Fruit fly (Drosophila melanogaster) whole organism, embryonic: ENCODE data around the gene CG14618.

Source experiments
- Asciz ChIP-seq: fragments of 200-800 bp; sonication (Bioruptor generic); optimal IDR thresholded peaks from 2 replicates; lab custom pipeline; 2017; ENCODE audit warnings: missing biosample characterization, mild to moderate bottlenecking, missing genetic modification characterization, missing genetic modification reagents
- Bgb ChIP-seq: fragments of 200-800 bp; sonication (Bioruptor generic); IDR thresholded peaks from 2 replicates; pipeline ENCODE4 v1.3.6; 2022; ENCODE audit warnings: missing biosample characterization, missing genetic modification characterization; ENCODE audit not compliant: partially characterized antibody
- CG12942 ChIP-seq: fragments of 200-800 bp; sonication (Bioruptor generic); optimal IDR thresholded peaks from 3 replicates; lab custom pipeline; 2016; ENCODE audit warnings: missing biosample characterization, missing genetic modification characterization
- dimm ChIP-seq: fragments of 200-800 bp; sonication (Bioruptor generic); IDR thresholded peaks from 2 replicates; pipeline ENCODE4 v1.3.6; 2022; ENCODE audit warnings: missing biosample characterization, missing genetic modification characterization
- en ChIP-seq: fragments of 200-800 bp; sonication (Bioruptor generic); optimal IDR thresholded peaks from 2 replicates; lab custom pipeline; 2016; ENCODE audit warnings: missing biosample characterization, missing genetic modification characterization
- exex ChIP-seq: fragments of 200-800 bp; sonication (Bioruptor generic); optimal IDR thresholded peaks from 4 replicates; lab custom pipeline; 2018; ENCODE audit warnings: missing biosample characterization, mild to moderate bottlenecking, missing genetic modification characterization, moderate library complexity
- gfzf ChIP-seq: fragments of 200-800 bp; sonication (Bioruptor generic); optimal IDR thresholded peaks from 2 replicates; lab custom pipeline; 2016; ENCODE audit warnings: missing biosample characterization, mild to moderate bottlenecking, missing genetic modification characterization, moderate library complexity
- klu ChIP-seq: fragments of 200-800 bp; sonication (Bioruptor generic); IDR thresholded peaks from 2 replicates; pipeline ENCODE4 v1.3.6; 2022; ENCODE audit warnings: missing biosample characterization, missing genetic modification characterization
- maf-S ChIP-seq: fragments of 200-800 bp; sonication (Bioruptor generic); optimal IDR thresholded peaks from 2 replicates; lab custom pipeline; 2016; ENCODE audit warnings: missing biosample characterization, missing genetic modification characterization
- vnd ChIP-seq: fragments of 200-800 bp; sonication (Bioruptor generic); IDR thresholded peaks from 3 replicates; pipeline ENCODE4 v1.3.6; 2022; ENCODE audit warnings: missing biosample characterization, missing genetic modification characterization; ENCODE audit not compliant: partially characterized antibody

DNA sequence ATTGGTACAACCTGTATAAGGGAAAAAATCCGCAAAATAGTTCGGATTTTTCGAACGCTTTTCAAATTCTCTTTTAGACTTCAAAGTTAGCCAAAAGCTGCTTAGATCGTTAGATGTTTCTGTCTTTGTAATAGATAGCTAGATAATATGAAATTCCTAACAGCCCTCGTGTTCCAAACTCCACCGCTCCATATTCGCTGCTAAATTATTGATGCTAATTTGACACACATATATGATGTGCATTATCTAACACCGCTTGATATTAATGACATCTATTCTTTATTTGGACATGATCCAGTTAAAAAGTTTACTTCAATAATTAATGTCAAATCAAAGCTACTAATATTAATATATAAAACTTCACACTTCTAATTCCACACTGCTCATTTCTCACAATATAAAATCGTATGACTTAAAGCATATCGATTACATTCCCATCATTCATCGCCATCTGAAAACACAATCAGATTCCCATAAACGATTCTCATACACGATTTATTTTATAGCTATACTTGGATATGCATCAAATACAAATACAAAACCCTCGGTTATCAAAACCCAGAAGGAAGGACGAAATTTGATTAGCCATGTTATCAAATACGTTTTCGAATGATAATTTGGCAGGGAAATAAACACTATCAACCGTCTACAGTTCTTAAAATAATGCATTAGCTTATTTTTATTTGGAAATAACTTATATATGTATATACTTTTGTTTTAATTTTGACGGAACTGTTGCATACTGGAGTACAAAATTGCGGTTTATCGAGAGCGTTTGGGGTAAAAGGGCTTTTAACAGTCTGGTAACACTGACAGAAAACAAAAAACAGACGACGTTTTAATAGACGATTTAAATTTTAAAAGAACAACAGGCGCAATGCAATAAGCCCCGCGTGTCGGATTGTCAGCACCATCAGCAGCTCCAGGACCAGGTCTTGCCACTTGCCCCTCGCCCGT is 29.3 kb upstream of the CG14618 start, which contains the start of gene CG14621:
- TF ChIP-seq en (no peak), maf-S (GFP tag; lab: Kevin White, UChicago) (no peak), Bgb (GFP tag; lab: Robert Waterston, UW) (no peak), exex (tag; lab: Kevin White, UChicago) (no peak), vnd (GFP tag; lab: Robert Waterston, UW) (no peak), Asciz (GFP tag; lab: Kevin White, UChicago) (no peak), CG12942 (GFP tag; lab: Kevin White, UChicago) (no peak), dimm (GFP tag; lab: Robert Waterston, UW) (no peak), klu (GFP tag; lab: Robert Waterston, UW) (no peak), gfzf (GFP tag; lab: Kevin White, UChicago) (peak; percentile 57)
